Worm (Caenorhabditis elegans) whole organism, early embryonic: ENCODE measurements around the gene F25E5.1.

Experiments
- B0310.2 ChIP-seq: sonication (generic microtip); optimal IDR thresholded peaks from 2 replicates; lab custom pipeline; 2016; ENCODE audit warnings: mild to moderate bottlenecking, missing genetic modification characterization, missing compliant biosample characterization
- F13C5.2 ChIP-seq: sonication (generic microtip); optimal IDR thresholded peaks from 2 replicates; lab custom pipeline; 2017; ENCODE audit warnings: mild to moderate bottlenecking, missing genetic modification characterization, inconsistent platforms, missing compliant biosample characterization
- aly-1 ChIP-seq: sonication (generic microtip); optimal IDR thresholded peaks from 2 replicates; lab custom pipeline; 2016; ENCODE audit warnings: missing genetic modification characterization, missing compliant biosample characterization
- ama-1 ChIP-seq: fragments of 150-350 bp; optimal IDR thresholded peaks from 2 replicates; lab custom pipeline; 2014
- ceh-13 ChIP-seq: fragments of 200-800 bp; sonication (Bioruptor generic); optimal IDR thresholded peaks from 2 replicates; lab custom pipeline; 2018; ENCODE audit warnings: mild to moderate bottlenecking, missing genetic modification characterization, missing compliant biosample characterization
- ceh-36 ChIP-seq: sonication (generic microtip); optimal IDR thresholded peaks from 2 replicates; lab custom pipeline; 2016; ENCODE audit warnings: missing genetic modification characterization, inconsistent platforms, missing compliant biosample characterization
- ets-7 ChIP-seq: sonication (generic microtip); optimal IDR thresholded peaks from 2 replicates; lab custom pipeline; 2016; ENCODE audit warnings: missing genotype, missing genetic modification characterization, missing compliant biosample characterization
- flt-1 ChIP-seq: fragments of 200-800 bp; sonication (Bioruptor generic); IDR thresholded peaks from 2 replicates; pipeline ENCODE4 v1.3.6; 2022; ENCODE audit warnings: missing genetic modification characterization, missing compliant biosample characterization
- hmbx-1 ChIP-seq: sonication (generic microtip); optimal IDR thresholded peaks from 2 replicates; lab custom pipeline; 2016; ENCODE audit warnings: mild to moderate bottlenecking, missing genetic modification characterization, missing compliant biosample characterization
- hmg-4 ChIP-seq: fragments of 200-800 bp; sonication (Bioruptor generic); optimal IDR thresholded peaks from 2 replicates; lab custom pipeline; 2018; ENCODE audit warnings: mild to moderate bottlenecking, missing genetic modification characterization, missing compliant biosample characterization
- hnd-1 ChIP-seq: sonication (generic microtip); optimal IDR thresholded peaks from 2 replicates; lab custom pipeline; 2016; ENCODE audit warnings: missing genetic modification characterization, missing compliant biosample characterization
- pes-1 ChIP-seq: fragments of 200-800 bp; sonication (Bioruptor generic); IDR thresholded peaks from 2 replicates; pipeline ENCODE4 v1.3.6; 2022; ENCODE audit warnings: missing genetic modification reagents, missing genetic modification characterization, missing compliant biosample characterization
- scrt-1 ChIP-seq: fragments of 200-800 bp; sonication (Bioruptor generic); IDR thresholded peaks from 2 replicates; pipeline ENCODE4 v1.3.6; 2022; ENCODE audit warnings: missing genetic modification characterization, missing compliant biosample characterization
- sea-1 ChIP-seq: fragments of 200-800 bp; sonication (Bioruptor generic); conservative IDR thresholded peaks from 2 replicates; pipeline ENCODE4 v1.3.6; 2022; ENCODE audit warnings: missing genetic modification characterization, missing compliant biosample characterization
- tbx-11 ChIP-seq: fragments of 200-800 bp; sonication (Bioruptor generic); IDR thresholded peaks from 2 replicates; pipeline ENCODE4 v1.3.6; 2022; ENCODE audit warnings: missing genetic modification characterization, missing compliant biosample characterization
- tbx-37 ChIP-seq: fragments of 200-800 bp; sonication (Bioruptor generic); conservative IDR thresholded peaks from 2 replicates; pipeline ENCODE4 v1.3.6; 2022; ENCODE audit warnings: missing genetic modification reagents, missing genetic modification characterization, missing compliant biosample characterization
- tra-4 ChIP-seq: sonication (generic microtip); optimal IDR thresholded peaks from 2 replicates; lab custom pipeline; 2017; ENCODE audit warnings: missing genetic modification characterization, missing compliant biosample characterization

F25E5.1 gene

DNA sequence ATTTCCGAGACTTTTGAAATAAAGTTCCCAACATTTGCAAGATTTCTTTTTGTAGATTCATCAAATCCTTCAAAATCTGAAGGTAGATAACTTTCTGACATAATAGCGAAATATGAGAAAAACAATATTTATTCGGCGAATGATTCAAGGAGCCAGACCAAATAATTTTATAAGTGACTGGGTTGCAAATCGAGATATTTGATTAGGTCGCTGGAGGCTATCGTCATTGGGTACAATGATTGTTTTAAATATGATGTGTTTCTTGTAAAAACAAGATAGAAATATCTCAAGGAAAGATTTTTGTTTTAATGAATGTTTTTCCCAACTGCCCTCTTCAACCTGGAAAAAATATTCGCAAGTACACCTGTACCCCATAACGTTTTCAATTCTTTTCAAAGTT, 36.8 kb upstream of the F25E5.1 start, which contains the start of gene srw-69:
Gene srw-69 (minus strand): TSS at position 101 of the 400 bp plus-strand sequence.
- TF ChIP-seq ama-1 (lab: Kevin White, UChicago): no peak
- no peak for TF ChIP-seq hmbx-1 (tag; lab: Kevin White, UChicago)
- no peak for TF ChIP-seq ceh-36 (tag; lab: Kevin White, UChicago)
- no peak for TF ChIP-seq tbx-11 (GFP tag; lab: Robert Waterston, UW)
- no peak for TF ChIP-seq ets-7 (tag; lab: Kevin White, UChicago)
- no peak for TF ChIP-seq hmg-4
- no peak for TF ChIP-seq F13C5.2 (tag; lab: Kevin White, UChicago)
- TF ChIP-seq B0310.2: no peak
- TF ChIP-seq sea-1: no peak
- no peak for TF ChIP-seq flt-1
- no peak for TF ChIP-seq tra-4 (tag; lab: Kevin White, UChicago)
- no peak for TF ChIP-seq scrt-1
- no peak for TF ChIP-seq ceh-13 (GFP tag; lab: Kevin White, UChicago)
- no peak for TF ChIP-seq hnd-1 (tag; lab: Kevin White, UChicago)
- no peak for TF ChIP-seq aly-1 (tag; lab: Kevin White, UChicago)

ce11 chrV:7431016-7431415, 34.7 kb upstream of the F25E5.1 start, which contains the start of gene srw-71:
Gene srw-71 (minus strand): TSS chrV:7431116.
- TF ChIP-seq hmg-4 (no peak), aly-1 (tag; lab: Kevin White, UChicago) (no peak), ama-1 (lab: Kevin White, UChicago) (no peak), tbx-11 (GFP tag; lab: Robert Waterston, UW) (no peak), pes-1 (GFP tag; lab: Robert Waterston, UW) (no peak), tra-4 (tag; lab: Kevin White, UChicago) (no peak), hnd-1 (tag; lab: Kevin White, UChicago) (no peak)

- TF ChIP-seq ceh-36 (tag; lab: Kevin White, UChicago) (no peak), ets-7 (tag; lab: Kevin White, UChicago) (no peak)
These were observed 33.1 kb upstream of the F25E5.1 start for ce11 chrV:7432441-7433146.

- TF ChIP-seq F13C5.2 (tag; lab: Kevin White, UChicago) (no peak), hmg-4 (no peak), sea-1 (no peak), ceh-13 (GFP tag; lab: Kevin White, UChicago) (no peak), aly-1 (tag; lab: Kevin White, UChicago) (no peak), ets-7 (tag; lab: Kevin White, UChicago) (no peak)
These were observed 30.8 kb upstream of the F25E5.1 start for ce11 chrV:7434805-7435363.

ce11 chrV:7435376-7436204, 30.1 kb upstream of the F25E5.1 start, which contains the start of the genes ddo-2 and F25E5.8:
Gene ddo-2 (minus strand): TSS chrV:7435705.
Gene F25E5.8 (plus strand): TSS chrV:7435930.
- TF ChIP-seq hmbx-1 (tag; lab: Kevin White, UChicago): no peak
- no peak for TF ChIP-seq tbx-37 (GFP tag; lab: Robert Waterston, UW)

DNA sequence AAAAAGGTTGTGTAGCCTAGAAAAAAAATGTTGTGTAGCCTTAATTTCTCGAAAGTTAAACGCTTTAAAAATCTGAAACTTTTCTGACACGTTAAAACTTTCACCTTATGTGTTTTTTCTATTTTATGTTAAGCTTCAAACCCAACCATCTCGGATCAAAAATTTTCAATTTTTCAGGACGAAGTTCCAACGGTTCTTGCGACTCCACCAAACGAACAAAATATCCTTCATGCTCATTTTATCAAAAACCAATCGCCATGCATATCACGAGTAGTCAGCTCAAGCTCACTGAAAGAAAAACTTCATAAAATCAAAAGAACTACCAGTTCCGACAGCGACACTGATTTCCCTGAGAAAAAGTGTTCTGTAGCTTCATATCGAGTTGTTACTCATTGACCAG, 29.2 kb upstream of the F25E5.1 start:
- no peak for TF ChIP-seq ets-7 (tag; lab: Kevin White, UChicago)
- no peak for TF ChIP-seq tbx-11 (GFP tag; lab: Robert Waterston, UW)
- no peak for TF ChIP-seq B0310.2
- TF ChIP-seq hnd-1 (tag; lab: Kevin White, UChicago): no peak
- no peak for TF ChIP-seq flt-1
- TF ChIP-seq ceh-36 (tag; lab: Kevin White, UChicago): no peak
- no peak for TF ChIP-seq F13C5.2 (tag; lab: Kevin White, UChicago)
- TF ChIP-seq tra-4 (tag; lab: Kevin White, UChicago): no peak
- TF ChIP-seq pes-1 (GFP tag; lab: Robert Waterston, UW): no peak
- TF ChIP-seq tbx-37 (GFP tag; lab: Robert Waterston, UW): no peak
- TF ChIP-seq aly-1 (tag; lab: Kevin White, UChicago): no peak
- TF ChIP-seq ama-1 (lab: Kevin White, UChicago): no peak
- TF ChIP-seq hmbx-1 (tag; lab: Kevin White, UChicago): no peak
- TF ChIP-seq scrt-1: no peak
- no peak for TF ChIP-seq sea-1
- TF ChIP-seq hmg-4: no peak
- TF ChIP-seq ceh-13 (GFP tag; lab: Kevin White, UChicago): no peak

DNA sequence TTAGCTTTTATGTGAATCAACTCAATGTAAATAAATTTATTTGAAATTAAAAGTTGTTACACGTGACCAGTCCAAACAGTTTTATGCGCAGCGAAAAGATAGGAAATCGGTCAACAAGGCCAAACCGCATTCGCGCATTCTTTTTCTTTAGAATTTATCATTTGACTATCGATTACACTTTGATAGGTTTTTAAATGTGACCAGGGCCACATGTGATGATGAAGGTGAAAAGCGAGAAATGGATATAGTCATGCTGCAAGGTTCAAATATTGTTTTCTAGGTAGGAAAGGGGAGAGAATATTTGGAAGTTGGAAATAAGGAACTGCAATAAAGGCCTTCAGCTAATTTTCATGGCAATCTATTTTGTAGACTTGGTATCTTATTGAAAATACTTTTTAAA, 28.8 kb upstream of the F25E5.1 start:
- TF ChIP-seq B0310.2: no peak
- no peak for TF ChIP-seq flt-1
- no peak for TF ChIP-seq scrt-1
- no peak for TF ChIP-seq ceh-36 (tag; lab: Kevin White, UChicago)
- TF ChIP-seq ets-7 (tag; lab: Kevin White, UChicago): no peak
- TF ChIP-seq hnd-1 (tag; lab: Kevin White, UChicago): no peak
- TF ChIP-seq aly-1 (tag; lab: Kevin White, UChicago): no peak
- no peak for TF ChIP-seq ceh-13 (GFP tag; lab: Kevin White, UChicago)
- no peak for TF ChIP-seq hmg-4
- no peak for TF ChIP-seq F13C5.2 (tag; lab: Kevin White, UChicago)
